Worm (Caenorhabditis elegans): ENCODE data around the gene hsp-75.

DNA sequence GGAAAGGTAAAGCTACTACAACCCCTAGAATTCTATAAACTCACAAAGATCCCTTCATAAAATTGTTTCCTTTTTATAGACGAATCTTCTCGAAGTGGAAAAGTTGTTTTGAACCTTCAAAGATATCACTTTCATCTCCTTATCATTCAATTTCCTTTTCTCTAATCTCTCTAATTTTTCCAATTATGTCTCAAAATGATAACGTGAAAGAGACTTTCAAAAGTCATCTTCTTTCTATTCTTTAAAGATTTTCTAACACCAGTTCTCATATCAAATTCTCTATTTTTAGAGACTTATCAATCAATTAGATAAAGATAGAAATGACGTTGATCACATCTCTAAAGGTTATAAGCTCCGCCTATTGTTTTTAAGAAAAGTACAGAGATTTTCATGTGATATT is 27.0 kb downstream of the hsp-75 start:
- TF ChIP-seq Y67H2A.10 (GFP tag; conservative IDR thresholded peaks at IDR 0.05) (no peak), F57C9.4 (tag; optimal IDR thresholded peaks at IDR 0.05) (no peak), F22D6.2 (tag; optimal IDR thresholded peaks at IDR 0.05) (no peak), pha-4 (tag; optimal IDR thresholded peaks at IDR 0.05) (no peak), Y56A3A.18 (GFP tag; IDR thresholded peaks at IDR 0.05) (no peak), madf-3 (GFP tag; IDR thresholded peaks at IDR 0.05) (no peak), ceh-27 (GFP tag; optimal IDR thresholded peaks at IDR 0.05) (no peak), snpc-4 (GFP tag; optimal IDR thresholded peaks at IDR 0.05) (no peak), snpc-4 (tag; optimal IDR thresholded peaks at IDR 0.05) (no peak), hrde-1 (tag; optimal IDR thresholded peaks at IDR 0.05; ENCODE audit: borderline replicate concordance) (no peak), ztf-18 (tag; optimal IDR thresholded peaks at IDR 0.05) (no peak), B0019.2 (GFP tag; conservative IDR thresholded peaks at IDR 0.05) (no peak), tbx-9 (tag; optimal IDR thresholded peaks at IDR 0.05; ENCODE audit: borderline replicate concordance) (no peak), sea-2 (GFP tag; IDR thresholded peaks at IDR 0.05) (no peak), unc-62 (GFP tag; optimal IDR thresholded peaks at IDR 0.05) (no peak)
